Worm (Caenorhabditis elegans): ENCODE results near the gene clec-163.

Gene clec-163

DNA sequence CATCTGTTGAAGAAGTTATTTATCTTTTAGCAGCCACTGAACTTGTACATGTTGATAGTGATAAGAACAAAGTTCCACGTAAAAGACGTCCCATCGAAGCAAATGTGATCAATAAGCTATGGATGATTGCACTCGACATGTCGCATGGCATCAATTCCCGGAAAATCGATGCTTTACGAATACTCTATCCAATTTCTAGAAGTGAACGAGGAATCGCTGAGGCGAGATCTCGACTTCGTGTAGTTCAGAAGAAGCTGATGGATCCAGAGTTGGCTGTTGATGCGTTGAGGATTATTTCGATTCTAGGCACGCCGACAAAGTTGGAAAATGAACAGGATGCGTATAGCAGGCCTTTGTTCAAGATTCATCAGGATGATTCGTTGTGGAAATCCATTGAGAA is 24.5 kb upstream of the clec-163 start:
- peak; percentile 79 for TF ChIP-seq aha-1 (tag)
- TF ChIP-seq sdz-12 (GFP tag; optimal IDR thresholded peaks at IDR 0.05) = no peak
- TF ChIP-seq zfp-3 (GFP tag; conservative IDR thresholded peaks at IDR 0.05) = no peak
- TF ChIP-seq hlh-11 (tag; optimal IDR thresholded peaks at IDR 0.05) = no peak
- TF ChIP-seq dmd-6 (GFP tag; IDR thresholded peaks at IDR 0.05) = no peak
- TF ChIP-seq tra-1 (GFP tag; IDR thresholded peaks at IDR 0.05) = no peak
- TF ChIP-seq zip-11 (GFP tag; IDR thresholded peaks at IDR 0.05) = no peak
- no peak for TF ChIP-seq mdt-29 (GFP tag; IDR thresholded peaks at IDR 0.05)
- no peak for TF ChIP-seq lin-15B (tag; optimal IDR thresholded peaks at IDR 0.05)
- TF ChIP-seq unc-62 (GFP tag; optimal IDR thresholded peaks at IDR 0.05 in 1 of 2) = peak in 1 of 2 experiments; percentile 58
- no peak for TF ChIP-seq unc-62 (tag; optimal IDR thresholded peaks at IDR 0.05)
- no peak for TF ChIP-seq zfp-2 (tag; optimal IDR thresholded peaks at IDR 0.05)

- TF ChIP-seq pha-4 (GFP tag; IDR thresholded peaks at IDR 0.05) (no peak), pha-4 (tag; optimal IDR thresholded peaks at IDR 0.05) (no peak), saeg-2 (GFP tag; IDR thresholded peaks at IDR 0.05) (no peak), ceh-20 (GFP tag; IDR thresholded peaks at IDR 0.05) (no peak), dmd-9 (GFP tag; IDR thresholded peaks at IDR 0.05) (no peak), tag-97 (GFP tag; IDR thresholded peaks at IDR 0.05) (no peak)
Observed at ce11 chrIII:10781553-10781952, 12.6 kb upstream of the clec-163 start, which contains the start of gene ptr-19. ptr-19 (plus strand) TSS chrIII:10781853.

- TF ChIP-seq zag-1 (tag; optimal IDR thresholded peaks at IDR 0.05) = no peak
- TF ChIP-seq nhr-102 (tag; optimal IDR thresholded peaks at IDR 0.05) = no peak
- TF ChIP-seq mep-1 (tag; optimal IDR thresholded peaks at IDR 0.05) = no peak
- TF ChIP-seq aly-2 (tag; optimal IDR thresholded peaks at IDR 0.05) = no peak
- no peak for TF ChIP-seq dve-1 (tag; optimal IDR thresholded peaks at IDR 0.05; ENCODE audit: insufficient read depth)
Observed at ce11 chrIII:10783052-10783451, 11.1 kb upstream of the clec-163 start.

ce11 chrIII:10791233-10791632 is 2.9 kb upstream of the clec-163 start:
- no peak for TF ChIP-seq hmg-1.1 (GFP tag; IDR thresholded peaks at IDR 0.05)
- TF ChIP-seq aha-1 (tag) = peak; percentile 16
- TF ChIP-seq ceh-28 (tag; optimal IDR thresholded peaks at IDR 0.05) = peak; percentile 80

DNA sequence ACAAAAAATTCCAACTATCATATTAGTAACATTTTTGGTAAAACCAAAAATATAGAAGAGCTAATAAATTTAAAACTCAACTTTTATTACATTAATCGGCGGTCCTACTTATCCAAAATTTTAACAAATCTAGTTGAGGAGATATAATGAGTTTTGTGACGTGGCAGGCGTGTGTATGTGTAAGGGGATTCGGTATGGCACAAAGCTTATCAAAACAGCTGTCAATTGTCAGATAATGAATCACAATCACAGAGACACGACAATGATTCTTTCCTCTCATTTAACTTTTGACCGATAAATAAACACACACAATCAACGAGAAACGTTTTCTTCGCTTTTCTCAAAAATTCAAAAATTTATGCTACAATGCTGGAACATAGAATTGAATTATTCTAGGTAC is 7.9 kb downstream of the clec-163 start, which contains the start of gene K11D9.3:
TSS of gene K11D9.3 (minus strand) at position 181 of the 400 bp plus-strand sequence.
- TF ChIP-seq madf-5 (GFP tag; IDR thresholded peaks at IDR 0.05) (no peak), dve-1 (tag; optimal IDR thresholded peaks at IDR 0.05; ENCODE audit: insufficient read depth) (no peak), egl-27 (tag; optimal IDR thresholded peaks at IDR 0.05) (no peak), dmd-8 (GFP tag; IDR thresholded peaks at IDR 0.05) (no peak), T20F7.1 (GFP tag; optimal IDR thresholded peaks at IDR 0.05) (no peak), ceh-44 (GFP tag; IDR thresholded peaks at IDR 0.05) (no peak), dmd-6 (GFP tag; IDR thresholded peaks at IDR 0.05) (no peak), rbr-2 (tag; optimal IDR thresholded peaks at IDR 0.05) (no peak)

ce11 chrIII:10805172-10805571 is 11.0 kb downstream of the clec-163 start:
- no peak for TF ChIP-seq nhr-10 (tag; optimal IDR thresholded peaks at IDR 0.05)
- TF ChIP-seq nhr-41 (GFP tag; IDR thresholded peaks at IDR 0.05) = no peak
- no peak for TF ChIP-seq F44E2.7 (GFP tag; IDR thresholded peaks at IDR 0.05)
- TF ChIP-seq unc-39 (tag; optimal IDR thresholded peaks at IDR 0.05) = no peak
- TF ChIP-seq D1046.2 (GFP tag; IDR thresholded peaks at IDR 0.05) = no peak
- TF ChIP-seq Y5F2A.4 (GFP tag; optimal IDR thresholded peaks at IDR 0.05) = no peak
- TF ChIP-seq nhr-237 (tag; optimal IDR thresholded peaks at IDR 0.05) = no peak
- TF ChIP-seq F49E8.2 (tag; optimal IDR thresholded peaks at IDR 0.05; ENCODE audit: borderline replicate concordance) = no peak
- no peak for TF ChIP-seq spr-3 (GFP tag; optimal IDR thresholded peaks at IDR 0.05)
